Fruit fly (Drosophila melanogaster): ENCODE data around the gene drd.

The drd gene

DNA sequence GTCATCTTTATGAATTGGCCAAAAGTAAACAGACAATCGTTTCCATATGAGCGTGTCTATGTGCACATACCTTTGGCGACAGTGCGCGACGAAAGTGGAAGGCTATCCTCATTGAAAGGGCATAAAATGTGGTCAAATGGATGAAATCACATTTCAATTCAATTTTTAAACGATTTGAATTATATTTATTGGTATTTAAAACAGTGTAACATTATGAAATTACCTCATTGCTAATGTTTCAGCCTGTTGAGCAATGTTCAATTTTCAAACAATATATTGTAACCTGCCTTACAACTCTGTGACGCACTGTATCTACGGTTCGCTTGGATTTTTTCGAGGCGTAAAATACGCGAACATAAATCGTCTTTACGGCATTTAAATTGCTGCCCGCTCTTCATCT, 5.4 kb upstream of the drd start:
- TF ChIP-seq E2f1 (GFP tag; IDR thresholded peaks at IDR 0.05) (no peak), CG9437 (GFP tag; optimal IDR thresholded peaks at IDR 0.05) (no peak), nau (GFP tag; optimal IDR thresholded peaks at IDR 0.05) (no peak), Gsc (GFP tag; IDR thresholded peaks at IDR 0.05) (no peak), CG4328 (GFP tag; optimal IDR thresholded peaks at IDR 0.05) (no peak), E2f2 (GFP tag; IDR thresholded peaks at IDR 0.05) (peak; percentile 17; the same call in 1 of the 2 replicates), pfk (GFP tag; optimal IDR thresholded peaks at IDR 0.05) (no peak), Dip3 (GFP tag; optimal IDR thresholded peaks at IDR 0.05) (peak; percentile 54), CG11723 (GFP tag; optimal IDR thresholded peaks at IDR 0.05) (no peak), CG15696 (tag; optimal IDR thresholded peaks at IDR 0.05) (no peak), CG31388 (GFP tag; optimal IDR thresholded peaks at IDR 0.05) (no peak), Sry-β (GFP tag; optimal IDR thresholded peaks at IDR 0.05) (no peak), ttk (GFP tag; IDR thresholded peaks at IDR 0.05) (0 out of 2 replicates have a peak, but pooled peaks have one; percentile 15), CG3847 (GFP tag; IDR thresholded peaks at IDR 0.05) (peak; percentile 62), lbe (GFP tag; optimal IDR thresholded peaks at IDR 0.05) (no peak), gem (tag; optimal IDR thresholded peaks at IDR 0.05) (peak; percentile 61), CG10431 (GFP tag; optimal IDR thresholded peaks at IDR 0.05) (no peak), chm (GFP tag; IDR thresholded peaks at IDR 0.05) (no peak), Myb (GFP tag; optimal IDR thresholded peaks at IDR 0.05) (no peak), h (optimal IDR thresholded peaks at IDR 0.05) (no peak), schlank (tag; optimal IDR thresholded peaks at IDR 0.05) (peak; percentile 62), Hmr (GFP tag; optimal IDR thresholded peaks at IDR 0.05) (peak; percentile 30), CG1603 (tag; optimal IDR thresholded peaks at IDR 0.05) (peak; percentile 31), CG1832 (GFP tag; optimal IDR thresholded peaks at IDR 0.05) (no peak), pita (GFP tag; optimal IDR thresholded peaks at IDR 0.05) (no peak), D19A (tag; optimal IDR thresholded peaks at IDR 0.05) (no peak), seq (GFP tag; IDR thresholded peaks at IDR 0.05) (no peak), CG42726 (GFP tag; IDR thresholded peaks at IDR 0.05; ENCODE audit: partially characterized antibody) (no peak), Abd-B (GFP tag; optimal IDR thresholded peaks at IDR 0.05) (no peak), Usf (GFP tag; optimal IDR thresholded peaks at IDR 0.05) (no peak), Aef1 (GFP tag; IDR thresholded peaks at IDR 0.05) (peak; percentile 49), pros (GFP tag; optimal IDR thresholded peaks at IDR 0.05) (no peak), CG8388 (GFP tag; optimal IDR thresholded peaks at IDR 0.05) (no peak), Blimp-1 (GFP tag; optimal IDR thresholded peaks at IDR 0.05) (no peak), Meics (GFP tag; optimal IDR thresholded peaks at IDR 0.05) (peak; percentile 61), caup (GFP tag; optimal IDR thresholded peaks at IDR 0.05; ENCODE audit: severe bottlenecking) (peak; percentile 37), nerfin-2 (GFP tag; IDR thresholded peaks at IDR 0.05; ENCODE audit: partially characterized antibody) (no peak), CG12299 (tag; optimal IDR thresholded peaks at IDR 0.05) (no peak), CG1792 (GFP tag; optimal IDR thresholded peaks at IDR 0.05) (no peak), CG18476 (GFP tag; optimal IDR thresholded peaks at IDR 0.05) (no peak), run (tag; optimal IDR thresholded peaks at IDR 0.05) (peak; percentile 18), twi (tag; optimal IDR thresholded peaks at IDR 0.05) (no peak), ash1 (GFP tag; optimal IDR thresholded peaks at IDR 0.05) (no peak), CG10462 (GFP tag; optimal IDR thresholded peaks at IDR 0.05) (no peak), CG4424 (GFP tag; optimal IDR thresholded peaks at IDR 0.05) (no peak), disco-r (GFP tag; optimal IDR thresholded peaks at IDR 0.05) (no peak), Adf1 (GFP tag; IDR thresholded peaks at IDR 0.05) (0 out of 2 replicates have a peak, but pooled peaks have one; percentile 26), CG10274 (GFP tag; optimal IDR thresholded peaks at IDR 0.05) (peak; percentile 4), CG6254 (GFP tag; optimal IDR thresholded peaks at IDR 0.05) (no peak), nom (GFP tag; optimal IDR thresholded peaks at IDR 0.05) (no peak), CG4707 (GFP tag; optimal IDR thresholded peaks at IDR 0.05) (no peak)
